Worm (Caenorhabditis elegans) whole organism, L4 larva: ENCODE measurements around the gene R08C7.8.

Experiments used
- ama-1 ChIP-seq: fragments of 150-350 bp; optimal IDR thresholded peaks from 2 replicates; lab custom pipeline; 2014; ENCODE audit warnings: inconsistent platforms, mixed read lengths
- daf-12 ChIP-seq: fragments of 150-350 bp; optimal IDR thresholded peaks from 2 replicates; lab custom pipeline; 2014; ENCODE audit warnings: missing biosample characterization, missing genetic modification reagents, missing genetic modification characterization
- mes-2 ChIP-seq: sonication (generic microtip); optimal IDR thresholded peaks from 2 replicates; lab custom pipeline; 2016; ENCODE audit warnings: missing genotype, mild to moderate bottlenecking, missing genetic modification characterization, missing compliant biosample characterization; ENCODE audit not compliant: poor library complexity, severe bottlenecking
- nhr-77 ChIP-seq: fragments of 150-350 bp; optimal IDR thresholded peaks from 2 replicates; lab custom pipeline; 2014; ENCODE audit warnings: missing biosample characterization, missing genetic modification characterization
- pqm-1 ChIP-seq: sonication (generic microtip); optimal IDR thresholded peaks from 2 replicates; lab custom pipeline; 2017; ENCODE audit warnings: missing biosample characterization, missing genetic modification characterization
- spr-1 ChIP-seq: sonication (generic microtip); optimal IDR thresholded peaks from 2 replicates; lab custom pipeline; 2016; ENCODE audit warnings: mild to moderate bottlenecking, missing genetic modification characterization, missing compliant biosample characterization

ce11 chrIV:4386351-4386750, 48.0 kb downstream of the R08C7.8 start, which contains the start of gene tald-1:
- TF ChIP-seq nhr-77 (no peak), spr-1 (tag; lab: Kevin White, UChicago) (no peak), daf-12 (tag; lab: Kevin White, UChicago) (no peak), pqm-1 (tag; lab: Kevin White, UChicago) (peak; percentile 38), mes-2 (tag; lab: Kevin White, UChicago) (no peak), ama-1 (lab: Kevin White, UChicago) (no peak)
